Worm (Caenorhabditis elegans) whole organism, L4 larva: ENCODE data around the gene K09A9.6.
A peak's percentile ranks its signal among the peaks of the same experiment; 100 is the strongest.

Experiments
- R02D3.7 ChIP-seq: fragments of 150-350 bp; sonication (generic microtip); optimal IDR thresholded peaks from 3 replicates; lab custom pipeline; 2014; ENCODE audit warnings: missing biosample characterization, missing genetic modification characterization
- T20F7.1 ChIP-seq: fragments of 200-800 bp; sonication (Bioruptor generic); optimal IDR thresholded peaks from 2 replicates; lab custom pipeline; 2018; ENCODE audit warnings: mild to moderate bottlenecking, missing genetic modification characterization, missing compliant biosample characterization
- T26A8.4 ChIP-seq: fragments of 200-800 bp; sonication (Bioruptor generic); IDR thresholded peaks from 2 replicates; pipeline ENCODE4 v1.3.6; 2022; ENCODE audit warnings: missing genetic modification characterization, missing compliant biosample characterization
- Y105C5A.15 ChIP-seq: fragments of 200-800 bp; sonication (Bioruptor generic); IDR thresholded peaks from 2 replicates; pipeline ENCODE4 v1.3.6; 2022; ENCODE audit warnings: missing genetic modification characterization, missing compliant biosample characterization
- Y48G9A.11 ChIP-seq: fragments of 200-800 bp; sonication (Bioruptor generic); IDR thresholded peaks from 2 replicates; pipeline ENCODE4 v1.3.6; 2022; ENCODE audit warnings: missing genetic modification reagents, missing genetic modification characterization, missing compliant biosample characterization
- aha-1 ChIP-seq: fragments of 150-350 bp; peaks from one replicate; lab custom pipeline; 2014; ENCODE audit warnings: missing biosample characterization, missing genetic modification characterization
- aly-2 ChIP-seq: sonication (generic microtip); optimal IDR thresholded peaks from 2 replicates; lab custom pipeline; 2018; ENCODE audit warnings: missing biosample characterization, missing genetic modification characterization
- arid-1 ChIP-seq: fragments of 200-800 bp; sonication (Bioruptor generic); conservative IDR thresholded peaks from 2 replicates; pipeline ENCODE4 v1.3.6; 2022; ENCODE audit warnings: missing genetic modification reagents, missing genetic modification characterization, missing compliant biosample characterization
- ceh-20 ChIP-seq: fragments of 200-800 bp; sonication (Bioruptor generic); IDR thresholded peaks from 2 replicates; pipeline ENCODE4 v1.3.6; 2022; ENCODE audit warnings: missing genetic modification reagents, missing genetic modification characterization, missing compliant biosample characterization
- ctbp-1 ChIP-seq: fragments of 200-800 bp; sonication (Bioruptor generic); IDR thresholded peaks from 2 replicates; pipeline ENCODE4 v1.3.6; 2022; ENCODE audit warnings: missing genetic modification reagents, missing genetic modification characterization, missing compliant biosample characterization
- daf-12 ChIP-seq: fragments of 150-350 bp; optimal IDR thresholded peaks from 2 replicates; lab custom pipeline; 2014; ENCODE audit warnings: missing biosample characterization, missing genetic modification reagents, missing genetic modification characterization
- daf-16 ChIP-seq, 3 experiments: sonication (generic microtip); optimal IDR thresholded peaks; 2 replicates each; lab custom pipeline; 2016 to 2017; ENCODE audit warnings: missing genetic modification characterization in 3 of 3, missing genetic modification reagents in 3 of 3, mild to moderate bottlenecking in 2 of 3, missing compliant biosample characterization in 2 of 3, missing biosample characterization in 1 of 3, moderate library complexity in 1 of 3
- dmd-6 ChIP-seq: fragments of 200-800 bp; sonication (Bioruptor generic); IDR thresholded peaks from 2 replicates; pipeline ENCODE4 v1.3.6; 2022; ENCODE audit warnings: missing genetic modification reagents, missing genetic modification characterization, missing compliant biosample characterization
- duxl-1 ChIP-seq: sonication (generic microtip); optimal IDR thresholded peaks from 2 replicates; lab custom pipeline; 2016; ENCODE audit warnings: mild to moderate bottlenecking, missing genetic modification characterization, moderate library complexity, missing compliant biosample characterization; ENCODE audit not compliant: poor library complexity
- dve-1 ChIP-seq: sonication (generic microtip); optimal IDR thresholded peaks from 2 replicates; lab custom pipeline; 2017; ENCODE audit warnings: antibody characterized with exemption, mild to moderate bottlenecking, missing genetic modification characterization, missing compliant biosample characterization; ENCODE audit not compliant: insufficient read depth
- egl-43 ChIP-seq: fragments of 200-800 bp; sonication (Bioruptor generic); IDR thresholded peaks from 2 replicates; pipeline ENCODE4 v1.3.6; 2022; ENCODE audit warnings: missing genetic modification reagents, missing genetic modification characterization, missing compliant biosample characterization
- fkh-10 ChIP-seq: fragments of 150-350 bp; optimal IDR thresholded peaks from 2 replicates; lab custom pipeline; 2014; ENCODE audit warnings: missing biosample characterization, missing genetic modification reagents, missing genetic modification characterization
- fos-1 ChIP-seq: fragments of 150-350 bp; optimal IDR thresholded peaks from 2 replicates; lab custom pipeline; 2014; ENCODE audit warnings: missing biosample characterization, missing genetic modification characterization
- hlh-11 ChIP-seq: fragments of 200-800 bp; sonication (Bioruptor generic); optimal IDR thresholded peaks from 2 replicates; lab custom pipeline; 2018; ENCODE audit warnings: mild to moderate bottlenecking, missing genetic modification characterization, missing compliant biosample characterization
- hlh-30 ChIP-seq: sonication (generic microtip); optimal IDR thresholded peaks from 2 replicates; lab custom pipeline; 2017; ENCODE audit warnings: antibody characterized with exemption, mild to moderate bottlenecking, missing genetic modification characterization, missing compliant biosample characterization; ENCODE audit not compliant: insufficient read depth
- jun-1 ChIP-seq: fragments of 150-350 bp; optimal IDR thresholded peaks from 2 replicates; lab custom pipeline; 2014; ENCODE audit warnings: missing biosample characterization, missing genetic modification reagents, missing genetic modification characterization
- lin-1 ChIP-seq: fragments of 200-800 bp; sonication (Bioruptor generic); IDR thresholded peaks from 2 replicates; pipeline ENCODE4 v1.3.6; 2022; ENCODE audit warnings: missing genetic modification reagents, missing genetic modification characterization, missing compliant biosample characterization
- lin-13 ChIP-seq: fragments of 150-350 bp; optimal IDR thresholded peaks from 2 replicates; lab custom pipeline; 2014; ENCODE audit warnings: missing biosample characterization, missing genetic modification reagents, missing genetic modification characterization
- lin-15B ChIP-seq: fragments of 150-350 bp; sonication (generic microtip); optimal IDR thresholded peaks from 3 replicates; lab custom pipeline; 2014; ENCODE audit warnings: missing biosample characterization, missing genetic modification characterization
- lin-29 ChIP-seq: fragments of 200-800 bp; sonication (Bioruptor generic); IDR thresholded peaks from 2 replicates; pipeline ENCODE4 v1.3.6; 2022; ENCODE audit warnings: missing genetic modification reagents, missing genetic modification characterization, missing compliant biosample characterization
- lin-38 ChIP-seq: fragments of 200-800 bp; sonication (Bioruptor generic); IDR thresholded peaks from 2 replicates; pipeline ENCODE4 v1.3.6; 2022; ENCODE audit warnings: missing genetic modification reagents, missing genetic modification characterization, missing compliant biosample characterization
- lir-3 ChIP-seq: sonication (generic microtip); optimal IDR thresholded peaks from 2 replicates; lab custom pipeline; 2016; ENCODE audit warnings: mild to moderate bottlenecking, missing genetic modification characterization, missing compliant biosample characterization
- lsy-2 ChIP-seq, 2 experiments: fragments of 150-350 bp in 1 of 2; sonication (generic microtip) in 1 of 2; optimal IDR thresholded peaks; 2 replicates each; lab custom pipeline; 2014 to 2017; ENCODE audit warnings: missing biosample characterization in 2 of 2, missing genetic modification characterization in 2 of 2
- mep-1 ChIP-seq: fragments of 150-350 bp; sonication (generic microtip); optimal IDR thresholded peaks from 3 replicates; lab custom pipeline; 2014; ENCODE audit warnings: missing biosample characterization, missing genetic modification characterization
- mes-2 ChIP-seq: sonication (generic microtip); optimal IDR thresholded peaks from 2 replicates; lab custom pipeline; 2016; ENCODE audit warnings: missing genotype, mild to moderate bottlenecking, missing genetic modification characterization, missing compliant biosample characterization; ENCODE audit not compliant: poor library complexity, severe bottlenecking
- nhr-102 ChIP-seq: sonication (generic microtip); optimal IDR thresholded peaks from 2 replicates; lab custom pipeline; 2016; ENCODE audit warnings: mild to moderate bottlenecking, missing genetic modification characterization, moderate library complexity, missing compliant biosample characterization
- nhr-25 ChIP-seq: sonication (generic microtip); optimal IDR thresholded peaks from 2 replicates; lab custom pipeline; 2017; ENCODE audit warnings: missing genetic modification characterization, mild to moderate bottlenecking, missing compliant biosample characterization, antibody characterized with exemption, moderate library complexity, borderline replicate concordance; ENCODE audit not compliant: insufficient read depth
- nhr-42 ChIP-seq: fragments of 200-800 bp; sonication (Bioruptor generic); IDR thresholded peaks from 2 replicates; pipeline ENCODE4 v1.3.6; 2022; ENCODE audit warnings: missing genetic modification characterization, missing compliant biosample characterization
- nhr-48 ChIP-seq: sonication (generic microtip); optimal IDR thresholded peaks from 2 replicates; lab custom pipeline; 2016; ENCODE audit warnings: mild to moderate bottlenecking, missing genetic modification characterization, missing compliant biosample characterization
- nhr-76 ChIP-seq: fragments of 150-350 bp; optimal IDR thresholded peaks from 2 replicates; lab custom pipeline; 2014; ENCODE audit warnings: missing biosample characterization, missing genetic modification characterization
- nhr-77 ChIP-seq: fragments of 150-350 bp; optimal IDR thresholded peaks from 2 replicates; lab custom pipeline; 2014; ENCODE audit warnings: missing biosample characterization, missing genetic modification characterization
- pqm-1 ChIP-seq: sonication (generic microtip); optimal IDR thresholded peaks from 2 replicates; lab custom pipeline; 2017; ENCODE audit warnings: missing biosample characterization, missing genetic modification characterization
- set-16 ChIP-seq: fragments of 200-800 bp; sonication (Bioruptor generic); IDR thresholded peaks from 2 replicates; pipeline ENCODE4 v1.3.6; 2022; ENCODE audit warnings: missing genetic modification reagents, missing genetic modification characterization, missing compliant biosample characterization
- snpc-1.2 ChIP-seq: fragments of 200-800 bp; sonication (Bioruptor generic); IDR thresholded peaks from 2 replicates; pipeline ENCODE4 v1.3.6; 2022; ENCODE audit warnings: missing genetic modification reagents, missing genetic modification characterization, missing compliant biosample characterization
- spr-1 ChIP-seq: sonication (generic microtip); optimal IDR thresholded peaks from 2 replicates; lab custom pipeline; 2016; ENCODE audit warnings: mild to moderate bottlenecking, missing genetic modification characterization, missing compliant biosample characterization
- tra-1 ChIP-seq: fragments of 200-800 bp; sonication (Bioruptor generic); IDR thresholded peaks from 2 replicates; pipeline ENCODE4 v1.3.6; 2022; ENCODE audit warnings: missing genetic modification reagents, missing genetic modification characterization, missing compliant biosample characterization
- vab-7 ChIP-seq: fragments of 200-800 bp; sonication (Bioruptor generic); IDR thresholded peaks from 2 replicates; pipeline ENCODE4 v1.3.6; 2022; ENCODE audit warnings: missing genetic modification reagents, missing genetic modification characterization, missing compliant biosample characterization
- zfp-3 ChIP-seq: fragments of 200-800 bp; sonication (Bioruptor generic); conservative IDR thresholded peaks from 2 replicates; pipeline ENCODE4 v1.3.6; 2022; ENCODE audit warnings: missing genetic modification reagents, missing genetic modification characterization, missing compliant biosample characterization
- zip-2 ChIP-seq: fragments of 150-350 bp; optimal IDR thresholded peaks from 2 replicates; lab custom pipeline; 2014; ENCODE audit warnings: missing biosample characterization, missing genetic modification characterization

Gene K09A9.6

ce11 chrX:15616443-15616842 lies 39.4 kb downstream of the K09A9.6 start, which contains the start of gene ergi-3 (continued):
- peak in 1 of 2 experiments; percentile 83 for TF ChIP-seq lsy-2 (tag; optimal IDR thresholded peaks at IDR 0.05; lab: Kevin White, UChicago)

ce11 chrX:15617168-15617567 lies 40.1 kb downstream of the K09A9.6 start:
- TF ChIP-seq nhr-77: no peak
- peak; percentile 3 for TF ChIP-seq hlh-30 (tag; lab: Kevin White, UChicago)
- no peak for TF ChIP-seq lin-15B (tag; lab: Kevin White, UChicago)
- TF ChIP-seq set-16 (GFP tag; lab: Robert Waterston, UW): no peak
- TF ChIP-seq fos-1: no peak
- 0 out of 2 replicates have a peak, but pooled peaks have one; percentile 17 for TF ChIP-seq dmd-6 (GFP tag; lab: Robert Waterston, UW)
- TF ChIP-seq spr-1: no peak
- TF ChIP-seq hlh-11: peak; percentile 35
- TF ChIP-seq dve-1 (tag; lab: Kevin White, UChicago): peak; percentile 58
- TF ChIP-seq arid-1 (GFP tag; lab: Robert Waterston, UW): no peak
- TF ChIP-seq pqm-1 (tag; lab: Kevin White, UChicago): no peak
- TF ChIP-seq nhr-25: no peak
- peak; percentile 40 for TF ChIP-seq mes-2 (tag; lab: Kevin White, UChicago)
- no peak for TF ChIP-seq nhr-76 (tag; lab: Kevin White, UChicago)
- no peak for TF ChIP-seq R02D3.7 (tag; lab: Kevin White, UChicago)
- TF ChIP-seq T20F7.1 (GFP tag; lab: Kevin White, UChicago): no peak
- TF ChIP-seq jun-1: no peak
- no peak for TF ChIP-seq ctbp-1 (GFP tag; lab: Robert Waterston, UW)
- no peak for TF ChIP-seq aly-2 (tag; lab: Kevin White, UChicago)
- peak in 1 of 2 experiments; percentile 43 for TF ChIP-seq lsy-2 (tag; optimal IDR thresholded peaks at IDR 0.05; lab: Kevin White, UChicago)
- TF ChIP-seq aha-1: peak; percentile 57
- peak; percentile 22 for TF ChIP-seq mep-1
- TF ChIP-seq daf-16 (GFP tag; optimal IDR thresholded peaks at IDR 0.05; lab: Kevin White, UChicago): no peak
- peak; percentile 4 for TF ChIP-seq daf-16 (tag; optimal IDR thresholded peaks at IDR 0.05; lab: Kevin White, UChicago)
- TF ChIP-seq lin-29 (GFP tag; lab: Robert Waterston, UW): no peak
- no peak for TF ChIP-seq nhr-102 (tag; lab: Kevin White, UChicago)

- TF ChIP-seq daf-16 (GFP tag; optimal IDR thresholded peaks at IDR 0.05; lab: Kevin White, UChicago): peak in 1 of 2 experiments; percentile 52
- peak; percentile 50 for TF ChIP-seq daf-16 (tag; optimal IDR thresholded peaks at IDR 0.05; lab: Kevin White, UChicago)
- TF ChIP-seq zfp-3 (GFP tag; lab: Robert Waterston, UW): 0 out of 2 replicates have a peak, but pooled peaks have one; percentile 48
- TF ChIP-seq T26A8.4 (GFP tag; lab: Robert Waterston, UW): peak; percentile 36; the same call in 1 of the 2 replicates
- TF ChIP-seq duxl-1 (tag; lab: Kevin White, UChicago): peak; percentile 49
- TF ChIP-seq ctbp-1 (GFP tag; lab: Robert Waterston, UW): 0 out of 2 replicates have a peak, but pooled peaks have one; percentile 19
- TF ChIP-seq Y48G9A.11 (GFP tag; lab: Robert Waterston, UW): no peak
- no peak for TF ChIP-seq fkh-10 (GFP tag; lab: Kevin White, UChicago)
- TF ChIP-seq nhr-102 (tag; lab: Kevin White, UChicago): no peak
- peak; percentile 52 for TF ChIP-seq dmd-6 (GFP tag; lab: Robert Waterston, UW)
- no peak for TF ChIP-seq spr-1
- TF ChIP-seq zip-2 (tag; lab: Kevin White, UChicago): no peak
- TF ChIP-seq Y105C5A.15: 0 out of 2 replicates have a peak, but pooled peaks have one; percentile 48
- TF ChIP-seq daf-12 (tag; lab: Kevin White, UChicago): no peak
- TF ChIP-seq hlh-30 (tag; lab: Kevin White, UChicago): peak; percentile 48
- TF ChIP-seq egl-43 (GFP tag; lab: Robert Waterston, UW): peak; percentile 75
- peak; percentile 68 for TF ChIP-seq snpc-1.2 (GFP tag; lab: Robert Waterston, UW)
- TF ChIP-seq arid-1 (GFP tag; lab: Robert Waterston, UW): no peak
- peak; percentile 12 for TF ChIP-seq lir-3
- TF ChIP-seq ceh-20 (GFP tag; lab: Robert Waterston, UW): 0 out of 2 replicates have a peak, but pooled peaks have one; percentile 33
- peak; percentile 46 for TF ChIP-seq lin-38
- TF ChIP-seq hlh-11: peak; percentile 32
- TF ChIP-seq vab-7 (GFP tag; lab: Robert Waterston, UW): peak; percentile 61; the same call in 1 of the 2 replicates
- TF ChIP-seq nhr-42: 0 out of 2 replicates have a peak, but pooled peaks have one; percentile 24
- no peak for TF ChIP-seq lin-1 (GFP tag; lab: Robert Waterston, UW)
- peak; percentile 17 for TF ChIP-seq lin-13 (GFP tag; lab: Kevin White, UChicago)
- 0 out of 2 replicates have a peak, but pooled peaks have one; percentile 21 for TF ChIP-seq tra-1 (GFP tag; lab: Robert Waterston, UW)
- peak; percentile 30 for TF ChIP-seq nhr-48 (tag; lab: Kevin White, UChicago)
- peak; percentile 72 for TF ChIP-seq dve-1 (tag; lab: Kevin White, UChicago)
- peak; percentile 46 for TF ChIP-seq mes-2 (tag; lab: Kevin White, UChicago)
Observed at ce11 chrX:15619273-15619672, 42.2 kb downstream of the K09A9.6 start.
